Worm (Caenorhabditis elegans) whole organism, L2 larva: ENCODE data around the gene oxi-1.

Source experiments
- F13H6.1 ChIP-seq: sonication (generic microtip); optimal IDR thresholded peaks from 2 replicates; lab custom pipeline; 2016; ENCODE audit warnings: missing genetic modification characterization, missing compliant biosample characterization
- R02D3.7 ChIP-seq: fragments of 150-350 bp; optimal IDR thresholded peaks from 2 replicates; lab custom pipeline; 2014; ENCODE audit warnings: missing biosample characterization, missing genetic modification characterization
- Y55F3AM.14 ChIP-seq: fragments of 200-800 bp; sonication (Bioruptor generic); optimal IDR thresholded peaks from 2 replicates; lab custom pipeline; 2018; ENCODE audit warnings: mild to moderate bottlenecking, missing genetic modification characterization, missing compliant biosample characterization
- ZK546.5 ChIP-seq: sonication (generic microtip); optimal IDR thresholded peaks from 2 replicates; lab custom pipeline; 2017; ENCODE audit warnings: missing biosample characterization, missing genetic modification characterization
- alr-1 ChIP-seq: fragments of 150-350 bp; optimal IDR thresholded peaks from 2 replicates; lab custom pipeline; 2014; ENCODE audit warnings: missing biosample characterization, missing genetic modification characterization
- aly-2 ChIP-seq: fragments of 150-350 bp; optimal IDR thresholded peaks from 2 replicates; lab custom pipeline; 2014; ENCODE audit warnings: missing biosample characterization, missing genetic modification characterization
- ama-1 ChIP-seq: fragments of 150-350 bp; optimal IDR thresholded peaks from 2 replicates; lab custom pipeline; 2018; ENCODE audit warnings: inconsistent platforms
- blmp-1 ChIP-seq: sonication (generic microtip); optimal IDR thresholded peaks from 2 replicates; lab custom pipeline; 2017; ENCODE audit warnings: missing genetic modification characterization, mild to moderate bottlenecking, missing compliant biosample characterization, antibody characterized with exemption, moderate library complexity; ENCODE audit not compliant: insufficient read depth
- ceh-82 ChIP-seq: fragments of 150-350 bp; optimal IDR thresholded peaks from 2 replicates; lab custom pipeline; 2014; ENCODE audit warnings: missing biosample characterization, missing genetic modification characterization
- crh-2 ChIP-seq: sonication (generic microtip); optimal IDR thresholded peaks from 2 replicates; lab custom pipeline; 2017; ENCODE audit warnings: missing biosample characterization, missing genetic modification characterization
- dmd-4 ChIP-seq: sonication (generic microtip); optimal IDR thresholded peaks from 2 replicates; lab custom pipeline; 2017; ENCODE audit warnings: missing biosample characterization, missing genetic modification characterization
- egl-27 ChIP-seq: sonication (generic microtip); optimal IDR thresholded peaks from 3 replicates; lab custom pipeline; 2017; ENCODE audit warnings: missing biosample characterization, missing genetic modification reagents, missing genetic modification characterization
- elt-1 ChIP-seq: fragments of 150-350 bp; optimal IDR thresholded peaks from 2 replicates; lab custom pipeline; 2014; ENCODE audit warnings: missing biosample characterization, missing genetic modification characterization
- elt-3 ChIP-seq: sonication (generic microtip); optimal IDR thresholded peaks from 2 replicates; lab custom pipeline; 2017; ENCODE audit warnings: missing biosample characterization, missing genetic modification characterization
- fos-1 ChIP-seq: fragments of 150-350 bp; optimal IDR thresholded peaks from 2 replicates; lab custom pipeline; 2014; ENCODE audit warnings: missing biosample characterization, missing genetic modification characterization
- lin-11 ChIP-seq: fragments of 150-350 bp; sonication (generic microtip); optimal IDR thresholded peaks from 2 replicates; lab custom pipeline; 2014; ENCODE audit warnings: missing biosample characterization, missing genetic modification characterization, inconsistent platforms, mixed read lengths
- lin-13 ChIP-seq: fragments of 150-350 bp; optimal IDR thresholded peaks from 2 replicates; lab custom pipeline; 2014; ENCODE audit warnings: missing biosample characterization, missing genetic modification reagents, missing genetic modification characterization
- lin-39 ChIP-seq: fragments of 150-350 bp; optimal IDR thresholded peaks from 2 replicates; lab custom pipeline; 2014; ENCODE audit warnings: missing biosample characterization, missing genetic modification reagents, missing genetic modification characterization
- lsy-2 ChIP-seq, 2 experiments: fragments of 150-350 bp in 1 of 2; sonication (generic microtip) in 1 of 2; optimal IDR thresholded peaks; 2 replicates each; lab custom pipeline; 2014 to 2017; ENCODE audit warnings: missing biosample characterization in 2 of 2, missing genetic modification characterization in 2 of 2
- mab-5 ChIP-seq: fragments of 150-350 bp; optimal IDR thresholded peaks from 2 replicates; lab custom pipeline; 2014; ENCODE audit warnings: missing biosample characterization, missing genetic modification characterization
- mbf-1 ChIP-seq: sonication (generic microtip); optimal IDR thresholded peaks from 2 replicates; lab custom pipeline; 2017; ENCODE audit warnings: missing biosample characterization, missing genetic modification characterization
- mdl-1 ChIP-seq, 2 experiments: fragments of 150-350 bp in 1 of 2; sonication (generic microtip) in 1 of 2; optimal IDR thresholded peaks; 2 replicates each; lab custom pipeline; 2017; ENCODE audit warnings: missing biosample characterization in 2 of 2, missing genetic modification characterization in 2 of 2
- nhr-10 ChIP-seq: sonication (generic microtip); optimal IDR thresholded peaks from 2 replicates; lab custom pipeline; 2017; ENCODE audit warnings: missing biosample characterization, missing genetic modification characterization
- nhr-11 ChIP-seq: fragments of 150-350 bp; optimal IDR thresholded peaks from 2 replicates; lab custom pipeline; 2014; ENCODE audit warnings: missing biosample characterization, missing genetic modification characterization
- nhr-12 ChIP-seq: fragments of 150-350 bp; optimal IDR thresholded peaks from 2 replicates; lab custom pipeline; 2014; ENCODE audit warnings: missing biosample characterization, missing genetic modification characterization
- nhr-129 ChIP-seq: fragments of 150-350 bp; optimal IDR thresholded peaks from 2 replicates; lab custom pipeline; 2014; ENCODE audit warnings: missing biosample characterization, missing genetic modification characterization
- nhr-21 ChIP-seq: fragments of 150-350 bp; optimal IDR thresholded peaks from 2 replicates; lab custom pipeline; 2014; ENCODE audit warnings: missing biosample characterization, missing genetic modification characterization
- nhr-23 ChIP-seq: fragments of 150-350 bp; optimal IDR thresholded peaks from 2 replicates; lab custom pipeline; 2014; ENCODE audit warnings: missing biosample characterization, missing genetic modification reagents, missing genetic modification characterization
- nhr-237 ChIP-seq: fragments of 150-350 bp; optimal IDR thresholded peaks from 2 replicates; lab custom pipeline; 2014; ENCODE audit warnings: missing biosample characterization, missing genetic modification characterization
- nhr-25 ChIP-seq: fragments of 150-350 bp; sonication (generic microtip); optimal IDR thresholded peaks from 3 replicates; lab custom pipeline; 2014; ENCODE audit warnings: missing biosample characterization, missing genetic modification characterization
- nhr-6 ChIP-seq: fragments of 150-350 bp; optimal IDR thresholded peaks from 2 replicates; lab custom pipeline; 2014; ENCODE audit warnings: missing biosample characterization, missing genetic modification characterization
- nhr-77 ChIP-seq: fragments of 150-350 bp; optimal IDR thresholded peaks from 2 replicates; lab custom pipeline; 2014; ENCODE audit warnings: missing biosample characterization, missing genetic modification characterization
- peb-1 ChIP-seq: fragments of 150-350 bp; optimal IDR thresholded peaks from 2 replicates; lab custom pipeline; 2014; ENCODE audit warnings: missing biosample characterization, missing genetic modification characterization
- sem-4 ChIP-seq: fragments of 150-350 bp; optimal IDR thresholded peaks from 2 replicates; lab custom pipeline; 2014; ENCODE audit warnings: missing biosample characterization, missing genetic modification reagents, missing genetic modification characterization
- skn-1 ChIP-seq: sonication (generic microtip); optimal IDR thresholded peaks from 2 replicates; lab custom pipeline; 2017; ENCODE audit warnings: missing biosample characterization, missing genetic modification characterization
- sma-3 ChIP-seq: sonication (generic microtip); optimal IDR thresholded peaks from 2 replicates; lab custom pipeline; 2016; ENCODE audit warnings: missing genetic modification reagents, missing genetic modification characterization, missing compliant biosample characterization
- sma-9 ChIP-seq, 2 experiments: fragments of 150-350 bp in 1 of 2; sonication (generic microtip) in 1 of 2; optimal IDR thresholded peaks; 2 replicates each; lab custom pipeline; 2014 to 2016; ENCODE audit warnings: missing genetic modification characterization in 2 of 2, mild to moderate bottlenecking in 1 of 2, missing biosample characterization in 1 of 2, missing compliant biosample characterization in 1 of 2, missing genetic modification reagents in 1 of 2, moderate library complexity in 1 of 2
- snpc-4 ChIP-seq: fragments of 150-350 bp; optimal IDR thresholded peaks from 2 replicates; lab custom pipeline; 2014; ENCODE audit warnings: missing biosample characterization, missing genetic modification characterization
- unc-39 ChIP-seq: fragments of 150-350 bp; optimal IDR thresholded peaks from 2 replicates; lab custom pipeline; 2014; ENCODE audit warnings: missing biosample characterization, missing genetic modification characterization
- unc-55 ChIP-seq: fragments of 150-350 bp; sonication (generic microtip); optimal IDR thresholded peaks from 3 replicates; lab custom pipeline; 2014; ENCODE audit warnings: missing biosample characterization, missing genetic modification reagents, missing genetic modification characterization
- unc-62 ChIP-seq: fragments of 150-350 bp; optimal IDR thresholded peaks from 2 replicates; lab custom pipeline; 2014; ENCODE audit warnings: missing biosample characterization, missing genetic modification reagents, missing genetic modification characterization
- zag-1 ChIP-seq: fragments of 150-350 bp; optimal IDR thresholded peaks from 2 replicates; lab custom pipeline; 2014; ENCODE audit warnings: missing biosample characterization, missing genetic modification characterization
- ztf-1 ChIP-seq: fragments of 200-800 bp; sonication (Bioruptor generic); conservative IDR thresholded peaks from 2 replicates; pipeline ENCODE4 v1.3.6; 2022; ENCODE audit warnings: missing genetic modification characterization, missing compliant biosample characterization
- ztf-11 ChIP-seq: sonication (generic microtip); optimal IDR thresholded peaks from 2 replicates; lab custom pipeline; 2017; ENCODE audit warnings: missing biosample characterization, missing genetic modification characterization
- ztf-4 ChIP-seq: fragments of 150-350 bp; optimal IDR thresholded peaks from 2 replicates; lab custom pipeline; 2014; ENCODE audit warnings: missing biosample characterization, missing genetic modification characterization

oxi-1 gene

ce11 chrIII:10825088-10825487 is 33.0 kb upstream of the oxi-1 start:
- TF ChIP-seq elt-1 (tag; lab: Kevin White, UChicago) (no peak), nhr-6 (no peak)

- no peak for TF ChIP-seq ztf-1 (GFP tag; lab: Robert Waterston, UW)
- no peak for TF ChIP-seq F13H6.1 (tag; lab: Kevin White, UChicago)
- TF ChIP-seq ama-1: no peak
- TF ChIP-seq nhr-10 (tag; lab: Kevin White, UChicago): no peak
- TF ChIP-seq sma-3 (GFP tag; lab: Kevin White, UChicago): no peak
- no peak for TF ChIP-seq ztf-4
- TF ChIP-seq mdl-1 (tag; optimal IDR thresholded peaks at IDR 0.05; lab: Kevin White, UChicago): no peak
- TF ChIP-seq, all 48 proteins: peak for 0
Measured at ce11 chrIII:10831483-10831882, 26.6 kb upstream of the oxi-1 start.

- TF ChIP-seq egl-27 (tag; lab: Kevin White, UChicago) (no peak), mdl-1 (tag; optimal IDR thresholded peaks at IDR 0.05; lab: Kevin White, UChicago) (no peak), nhr-237 (tag; lab: Kevin White, UChicago) (no peak), sma-9 (GFP tag; optimal IDR thresholded peaks at IDR 0.05; lab: Kevin White, UChicago) (no peak), sma-9 (tag; optimal IDR thresholded peaks at IDR 0.05; lab: Kevin White, UChicago) (no peak), elt-3 (tag; lab: Kevin White, UChicago) (no peak), unc-39 (tag; lab: Kevin White, UChicago) (no peak), snpc-4 (tag; lab: Kevin White, UChicago) (no peak), nhr-10 (tag; lab: Kevin White, UChicago) (no peak)
Measured at ce11 chrIII:10832636-10833035, 25.4 kb upstream of the oxi-1 start, which contains the start of gene sbsp-1. Gene sbsp-1, plus strand, starts transcription at chrIII:10832936.

ce11 chrIII:10844873-10845272 is 13.2 kb upstream of the oxi-1 start, which contains the start of gene pde-12:
Gene pde-12, minus strand, starts transcription at chrIII:10845020.
- TF ChIP-seq dmd-4 (tag; lab: Kevin White, UChicago) (no peak), ama-1 (no peak), ztf-4 (peak; percentile 46), nhr-23 (tag; lab: Kevin White, UChicago) (no peak), nhr-77 (tag; lab: Kevin White, UChicago) (peak; percentile 75), nhr-6 (peak; percentile 75), mbf-1 (tag; lab: Kevin White, UChicago) (no peak), nhr-11 (tag; lab: Kevin White, UChicago) (no peak), sma-9 (GFP tag; optimal IDR thresholded peaks at IDR 0.05; lab: Kevin White, UChicago) (no peak), sma-9 (tag; optimal IDR thresholded peaks at IDR 0.05; lab: Kevin White, UChicago) (no peak), crh-2 (tag; lab: Kevin White, UChicago) (peak; percentile 83), nhr-21 (tag; lab: Kevin White, UChicago) (peak; percentile 84), ceh-82 (tag; lab: Kevin White, UChicago) (no peak), R02D3.7 (tag; lab: Kevin White, UChicago) (peak; percentile 58), unc-55 (peak; percentile 87), snpc-4 (tag; lab: Kevin White, UChicago) (peak; percentile 72), alr-1 (no peak), ztf-1 (GFP tag; lab: Robert Waterston, UW) (no peak), lin-13 (peak; percentile 86), elt-3 (tag; lab: Kevin White, UChicago) (no peak), peb-1 (tag; lab: Kevin White, UChicago) (no peak), nhr-237 (tag; lab: Kevin White, UChicago) (peak; percentile 17), lin-11 (tag; lab: Kevin White, UChicago) (peak; percentile 77), F13H6.1 (tag; lab: Kevin White, UChicago) (peak; percentile 79), fos-1 (peak; percentile 54), mab-5 (peak; percentile 64), Y55F3AM.14 (no peak), unc-39 (tag; lab: Kevin White, UChicago) (no peak), egl-27 (tag; lab: Kevin White, UChicago) (peak; percentile 72), aly-2 (no peak), nhr-25 (peak; percentile 83), blmp-1 (tag; lab: Kevin White, UChicago) (peak; percentile 13), lin-39 (tag; lab: Kevin White, UChicago) (no peak), ztf-11 (tag; lab: Kevin White, UChicago) (no peak), ZK546.5 (tag; lab: Kevin White, UChicago) (peak; percentile 23), sma-3 (GFP tag; lab: Kevin White, UChicago) (peak; percentile 94), mdl-1 (tag; optimal IDR thresholded peaks at IDR 0.05; lab: Kevin White, UChicago) (peak in 1 of 2 experiments; percentile 23), lsy-2 (tag; optimal IDR thresholded peaks at IDR 0.05; lab: Kevin White, UChicago) (peak; percentile 87 to 92), zag-1 (no peak), sem-4 (tag; lab: Kevin White, UChicago) (peak; percentile 10), nhr-12 (tag; lab: Kevin White, UChicago) (no peak), nhr-129 (tag; lab: Kevin White, UChicago) (peak; percentile 82), skn-1 (no peak), unc-62 (no peak)
